Worm (Caenorhabditis elegans) whole organism, L1 larva: ENCODE measurements around the gene Y54F10AM.8.
A peak's percentile ranks its signal among the peaks of the same experiment; 100 is the strongest.

Experiments used
- Y116A8C.19 ChIP-seq: sonication (generic microtip); optimal IDR thresholded peaks from 2 replicates; lab custom pipeline; 2016; ENCODE audit warnings: missing compliant biosample characterization, missing genetic modification characterization, borderline replicate concordance
- aha-1 ChIP-seq: fragments of 150-350 bp; optimal IDR thresholded peaks from 2 replicates; lab custom pipeline; 2014; ENCODE audit warnings: missing biosample characterization, missing genetic modification characterization
- ceh-8 ChIP-seq: fragments of 200-800 bp; sonication (Bioruptor generic); optimal IDR thresholded peaks from 2 replicates; lab custom pipeline; 2018; ENCODE audit warnings: mild to moderate bottlenecking, missing genetic modification characterization, moderate library complexity, missing compliant biosample characterization
- ceh-88 ChIP-seq: fragments of 200-800 bp; sonication (Bioruptor generic); IDR thresholded peaks from 2 replicates; pipeline ENCODE4 v1.3.6; 2022; ENCODE audit warnings: missing genetic modification characterization, missing compliant biosample characterization
- ceh-90 ChIP-seq: sonication (generic microtip); optimal IDR thresholded peaks from 2 replicates; lab custom pipeline; 2016; ENCODE audit warnings: missing genetic modification characterization, missing compliant biosample characterization
- dsc-1 ChIP-seq: sonication (generic microtip); optimal IDR thresholded peaks from 2 replicates; lab custom pipeline; 2016; ENCODE audit warnings: mild to moderate bottlenecking, missing genetic modification characterization, missing compliant biosample characterization
- efl-3 ChIP-seq: fragments of 200-800 bp; sonication (Bioruptor generic); optimal IDR thresholded peaks from 2 replicates; lab custom pipeline; 2018; ENCODE audit warnings: mild to moderate bottlenecking, missing genetic modification characterization, missing compliant biosample characterization
- egl-27 ChIP-seq, 2 experiments: fragments of 150-350 bp in 1 of 2; sonication (generic microtip); optimal IDR thresholded peaks; 3 replicates each; lab custom pipeline; 2017 to 2018; ENCODE audit warnings: missing biosample characterization in 2 of 2, missing genetic modification characterization in 2 of 2, missing genetic modification reagents in 2 of 2
- elt-3 ChIP-seq, 6 experiments: fragments of 150-350 bp in 1 of 6; sonication (generic microtip); optimal IDR thresholded peaks; 2 replicates each; lab custom pipeline; 2017 to 2018; ENCODE audit warnings: missing biosample characterization in 6 of 6, missing genetic modification characterization in 6 of 6, inconsistent platforms in 1 of 6
- fkh-10 ChIP-seq: sonication (generic microtip); optimal IDR thresholded peaks from 2 replicates; lab custom pipeline; 2017; ENCODE audit warnings: missing biosample characterization, missing genetic modification reagents, missing genetic modification characterization
- fkh-4 ChIP-seq: sonication (generic microtip); optimal IDR thresholded peaks from 2 replicates; lab custom pipeline; 2016; ENCODE audit warnings: missing compliant biosample characterization, missing genetic modification characterization, borderline replicate concordance
- fos-1 ChIP-seq: fragments of 150-350 bp; optimal IDR thresholded peaks from 2 replicates; lab custom pipeline; 2014; ENCODE audit warnings: missing biosample characterization, missing genetic modification characterization
- hlh-17 ChIP-seq: fragments of 200-800 bp; sonication (Bioruptor generic); optimal IDR thresholded peaks from 2 replicates; lab custom pipeline; 2018; ENCODE audit warnings: missing genetic modification characterization, mild to moderate bottlenecking, missing compliant biosample characterization, moderate library complexity, borderline replicate concordance
- hpl-2 ChIP-seq: fragments of 150-350 bp; optimal IDR thresholded peaks from 2 replicates; lab custom pipeline; 2014; ENCODE audit warnings: missing biosample characterization, missing genetic modification reagents, missing genetic modification characterization
- isw-1 ChIP-seq: fragments of 200-800 bp; sonication (Bioruptor generic); IDR thresholded peaks from 2 replicates; pipeline ENCODE4 v1.3.6; 2022; ENCODE audit warnings: missing genetic modification characterization, missing compliant biosample characterization
- lin-13 ChIP-seq: fragments of 150-350 bp; optimal IDR thresholded peaks from 2 replicates; lab custom pipeline; 2014; ENCODE audit warnings: missing biosample characterization, missing genetic modification reagents, missing genetic modification characterization
- lin-14 ChIP-seq: fragments of 200-800 bp; sonication (Bioruptor generic); optimal IDR thresholded peaks from 2 replicates; lab custom pipeline; 2018; ENCODE audit warnings: mild to moderate bottlenecking, missing genetic modification characterization, moderate library complexity, missing compliant biosample characterization
- lin-39 ChIP-seq: fragments of 150-350 bp; optimal IDR thresholded peaks from 2 replicates; lab custom pipeline; 2014; ENCODE audit warnings: missing biosample characterization, missing genetic modification reagents, missing genetic modification characterization
- lsy-2 ChIP-seq, 2 experiments: fragments of 150-350 bp; optimal IDR thresholded peaks; 2 replicates each; lab custom pipeline; 2014; ENCODE audit warnings: missing biosample characterization in 2 of 2, missing genetic modification characterization in 2 of 2
- mdl-1 ChIP-seq, 2 experiments: fragments of 150-350 bp; optimal IDR thresholded peaks; 2 replicates each; lab custom pipeline; 2014 to 2017; ENCODE audit warnings: missing biosample characterization in 2 of 2, missing genetic modification characterization in 2 of 2, inconsistent platforms in 1 of 2
- mef-2 ChIP-seq: fragments of 150-350 bp; optimal IDR thresholded peaks from 2 replicates; lab custom pipeline; 2014; ENCODE audit warnings: missing biosample characterization, missing genetic modification characterization
- nhr-11 ChIP-seq: fragments of 150-350 bp; optimal IDR thresholded peaks from 2 replicates; lab custom pipeline; 2014; ENCODE audit warnings: missing biosample characterization, missing genetic modification characterization
- nhr-20 ChIP-seq: sonication (generic microtip); optimal IDR thresholded peaks from 2 replicates; lab custom pipeline; 2016; ENCODE audit warnings: mild to moderate bottlenecking, missing genetic modification characterization, missing compliant biosample characterization
- nhr-47 ChIP-seq: sonication (generic microtip); optimal IDR thresholded peaks from 2 replicates; lab custom pipeline; 2016; ENCODE audit warnings: mild to moderate bottlenecking, missing genetic modification characterization, moderate library complexity, missing compliant biosample characterization
- nhr-76 ChIP-seq: sonication (generic microtip); optimal IDR thresholded peaks from 2 replicates; lab custom pipeline; 2017; ENCODE audit warnings: missing biosample characterization, missing genetic modification characterization
- nhr-85 ChIP-seq: sonication (generic microtip); peaks from one replicate; lab custom pipeline; 2016; ENCODE audit warnings: missing genetic modification characterization, inconsistent platforms, missing compliant biosample characterization
- pqm-1 ChIP-seq: sonication (generic microtip); optimal IDR thresholded peaks from 3 replicates; lab custom pipeline; 2017; ENCODE audit warnings: missing biosample characterization, missing genetic modification characterization
- skn-1 ChIP-seq: fragments of 150-350 bp; optimal IDR thresholded peaks from 2 replicates; lab custom pipeline; 2014; ENCODE audit warnings: missing biosample characterization, missing genetic modification characterization
- snpc-4 ChIP-seq: fragments of 150-350 bp; optimal IDR thresholded peaks from 2 replicates; lab custom pipeline; 2014; ENCODE audit warnings: missing biosample characterization, missing genetic modification characterization
- snu-23 ChIP-seq: sonication (generic microtip); optimal IDR thresholded peaks from 2 replicates; lab custom pipeline; 2016; ENCODE audit warnings: missing genetic modification characterization, missing compliant biosample characterization
- sptf-1 ChIP-seq: fragments of 150-350 bp; optimal IDR thresholded peaks from 2 replicates; lab custom pipeline; 2014; ENCODE audit warnings: missing biosample characterization, missing genetic modification characterization
- swsn-7 ChIP-seq: sonication (generic microtip); optimal IDR thresholded peaks from 2 replicates; lab custom pipeline; 2016; ENCODE audit warnings: missing genetic modification characterization, missing compliant biosample characterization
- tlp-1 ChIP-seq: fragments of 150-350 bp; optimal IDR thresholded peaks from 2 replicates; lab custom pipeline; 2014; ENCODE audit warnings: missing biosample characterization, missing genetic modification characterization
- unc-30 ChIP-seq: sonication (generic microtip); optimal IDR thresholded peaks from 2 replicates; lab custom pipeline; 2017; ENCODE audit warnings: missing biosample characterization, missing genetic modification characterization
- vab-15 ChIP-seq: sonication (generic microtip); optimal IDR thresholded peaks from 2 replicates; lab custom pipeline; 2017; ENCODE audit warnings: missing genotype, mild to moderate bottlenecking, missing genetic modification characterization, missing compliant biosample characterization
- xbp-1 ChIP-seq: sonication (generic microtip); optimal IDR thresholded peaks from 2 replicates; lab custom pipeline; 2016; ENCODE audit warnings: missing genetic modification characterization, missing compliant biosample characterization
- zag-1 ChIP-seq: fragments of 150-350 bp; optimal IDR thresholded peaks from 2 replicates; lab custom pipeline; 2014; ENCODE audit warnings: missing biosample characterization, missing genetic modification characterization
- zip-4 ChIP-seq: fragments of 200-800 bp; sonication (Bioruptor generic); optimal IDR thresholded peaks from 2 replicates; lab custom pipeline; 2018; ENCODE audit warnings: mild to moderate bottlenecking, missing genetic modification characterization, moderate library complexity, missing compliant biosample characterization
- ztf-11 ChIP-seq, 2 experiments: sonication (generic microtip); optimal IDR thresholded peaks; 2 replicates each; lab custom pipeline; 2016 to 2017; ENCODE audit warnings: missing genetic modification characterization in 2 of 2, missing biosample characterization in 1 of 2, missing compliant biosample characterization in 1 of 2
- ztf-4 ChIP-seq: fragments of 150-350 bp; optimal IDR thresholded peaks from 2 replicates; lab custom pipeline; 2014; ENCODE audit warnings: missing biosample characterization, missing genetic modification characterization

Gene Y54F10AM.8

DNA sequence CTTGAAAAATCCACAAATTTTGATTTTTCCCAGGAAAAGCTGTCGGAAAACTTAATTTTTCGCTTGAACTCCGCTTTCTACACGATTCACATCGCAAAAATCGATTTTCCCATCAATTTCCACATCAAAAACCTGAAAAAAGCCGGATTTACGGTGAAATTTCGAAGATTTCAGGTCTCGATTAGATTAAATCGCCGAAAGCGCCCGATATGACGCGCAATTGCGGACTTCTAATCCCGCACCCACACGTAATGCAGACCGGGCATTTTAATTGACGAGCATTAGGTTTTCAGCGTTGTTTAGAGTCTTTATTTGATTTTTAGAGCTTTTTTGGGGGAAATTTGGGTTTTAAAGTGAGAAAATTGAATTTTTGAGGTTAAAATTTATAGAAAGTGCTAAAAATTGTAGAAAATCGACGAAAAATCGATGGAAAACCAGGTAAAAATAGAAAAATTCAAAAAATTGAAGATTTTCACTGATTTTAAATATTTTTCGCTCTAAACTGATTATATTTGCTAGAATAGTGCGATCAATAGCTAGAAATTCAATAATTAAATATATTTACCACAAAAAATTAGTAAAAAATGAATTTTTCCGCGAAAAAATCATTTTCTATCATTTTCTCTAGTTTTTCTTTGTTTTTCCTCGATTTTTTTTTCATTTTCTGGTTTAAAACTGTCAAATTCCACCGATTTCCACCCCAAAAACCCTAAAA, 20.6 kb downstream of the Y54F10AM.8 start, which contains the start of gene Y54F10AL.1 (continued):
- TF ChIP-seq fos-1 (tag; lab: Kevin White, UChicago) (no peak), lin-39 (tag; lab: Kevin White, UChicago) (no peak), swsn-7 (tag; lab: Kevin White, UChicago) (no peak), Y116A8C.19 (tag; lab: Kevin White, UChicago) (no peak), hlh-17 (GFP tag; lab: Kevin White, UChicago) (no peak), unc-30 (tag; lab: Kevin White, UChicago) (no peak), pqm-1 (tag; lab: Kevin White, UChicago) (no peak), aha-1 (no peak), snpc-4 (tag; lab: Kevin White, UChicago) (no peak), snu-23 (GFP tag; lab: Kevin White, UChicago) (peak; percentile 44), lsy-2 (tag; optimal IDR thresholded peaks at IDR 0.05; lab: Kevin White, UChicago) (peak; percentile 58 to 61), nhr-85 (no peak), nhr-47 (no peak), zip-4 (GFP tag; lab: Kevin White, UChicago) (no peak), ceh-8 (GFP tag; lab: Kevin White, UChicago) (no peak), nhr-20 (tag; lab: Kevin White, UChicago) (no peak), nhr-76 (no peak), ztf-4 (tag; lab: Kevin White, UChicago) (no peak), vab-15 (no peak), dsc-1 (tag; lab: Kevin White, UChicago) (no peak), mef-2 (tag; lab: Kevin White, UChicago) (no peak), fkh-10 (GFP tag; lab: Kevin White, UChicago) (no peak), elt-3 (tag; optimal IDR thresholded peaks at IDR 0.05; lab: Kevin White, UChicago) (no peak), nhr-11 (tag; lab: Kevin White, UChicago) (no peak), lin-14 (GFP tag; lab: Kevin White, UChicago) (no peak), isw-1 (no peak), hpl-2 (GFP tag; lab: Kevin White, UChicago) (no peak), zag-1 (tag; lab: Kevin White, UChicago) (no peak)

- TF ChIP-seq egl-27 (tag; optimal IDR thresholded peaks at IDR 0.05; lab: Kevin White, UChicago) (no peak), ceh-8 (GFP tag; lab: Kevin White, UChicago) (no peak), zag-1 (tag; lab: Kevin White, UChicago) (no peak), xbp-1 (no peak), snpc-4 (tag; lab: Kevin White, UChicago) (no peak), mdl-1 (tag; optimal IDR thresholded peaks at IDR 0.05; lab: Kevin White, UChicago) (no peak), snu-23 (GFP tag; lab: Kevin White, UChicago) (no peak), hlh-17 (GFP tag; lab: Kevin White, UChicago) (no peak), sptf-1 (tag; lab: Kevin White, UChicago) (no peak), tlp-1 (no peak), aha-1 (no peak), fkh-4 (tag; lab: Kevin White, UChicago) (no peak), isw-1 (no peak), skn-1 (tag; lab: Kevin White, UChicago) (no peak), ceh-90 (tag; lab: Kevin White, UChicago) (no peak), nhr-76 (no peak), lin-13 (GFP tag; lab: Kevin White, UChicago) (no peak)
Measured at ce11 chrIII:2482754-2483153, 25.0 kb downstream of the Y54F10AM.8 start.

DNA sequence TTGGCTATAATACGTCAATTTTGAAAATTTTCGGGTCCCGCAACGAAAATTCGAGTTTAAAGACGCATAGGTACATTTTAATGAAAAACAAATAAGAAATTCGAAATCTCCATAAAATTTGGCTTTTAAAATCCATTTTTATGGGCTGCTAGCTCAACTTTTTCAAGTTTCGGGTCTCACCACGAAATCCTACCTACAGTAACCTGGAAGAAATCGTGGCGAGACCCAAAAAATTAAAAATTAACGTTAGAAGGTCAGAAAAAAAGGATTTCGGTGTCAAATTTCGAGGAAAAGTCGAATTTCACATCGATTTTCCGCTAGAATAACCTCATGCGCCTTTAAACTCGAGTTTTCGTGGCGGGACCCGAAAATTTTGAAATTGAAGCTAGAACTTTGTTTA, 25.6 kb downstream of the Y54F10AM.8 start:
- no peak for TF ChIP-seq ceh-88
- no peak for TF ChIP-seq lin-14 (GFP tag; lab: Kevin White, UChicago)
- TF ChIP-seq ztf-11 (tag; optimal IDR thresholded peaks at IDR 0.05; lab: Kevin White, UChicago) = no peak
- TF ChIP-seq lin-13 (GFP tag; lab: Kevin White, UChicago) = peak; percentile 51
- TF ChIP-seq lsy-2 (tag; optimal IDR thresholded peaks at IDR 0.05; lab: Kevin White, UChicago) = peak; percentile 30 to 61
- TF ChIP-seq nhr-85 = peak; percentile 58
- no peak for TF ChIP-seq efl-3 (GFP tag; lab: Kevin White, UChicago)
